Worm (Caenorhabditis elegans) whole organism, mixed stage, embryonic: ENCODE data around the gene skpo-3.

Source experiments
- bed-3 ChIP-seq: fragments of 200-800 bp; sonication (Bioruptor generic); optimal IDR thresholded peaks from 3 replicates; lab custom pipeline; 2018; ENCODE audit warnings: mild to moderate bottlenecking, missing genetic modification characterization, moderate library complexity, missing compliant biosample characterization
- ces-1 ChIP-seq: fragments of 150-350 bp; optimal IDR thresholded peaks from 2 replicates; lab custom pipeline; 2014; ENCODE audit warnings: missing biosample characterization, missing genetic modification reagents, missing genetic modification characterization
- elt-1 ChIP-seq: sonication (generic microtip); optimal IDR thresholded peaks from 2 replicates; lab custom pipeline; 2017; ENCODE audit warnings: missing genetic modification characterization, mild to moderate bottlenecking, missing compliant biosample characterization, antibody characterized with exemption, moderate library complexity, borderline replicate concordance; ENCODE audit not compliant: insufficient read depth
- elt-3 ChIP-seq: fragments of 150-350 bp; optimal IDR thresholded peaks from 2 replicates; lab custom pipeline; 2014; ENCODE audit warnings: missing biosample characterization, missing genetic modification characterization
- lin-13 ChIP-seq: fragments of 150-350 bp; optimal IDR thresholded peaks from 2 replicates; lab custom pipeline; 2014; ENCODE audit warnings: missing biosample characterization, missing genetic modification characterization
- lsy-2 ChIP-seq: fragments of 150-350 bp; optimal IDR thresholded peaks from 2 replicates; lab custom pipeline; 2014; ENCODE audit warnings: missing biosample characterization, missing genetic modification characterization
- mab-5 ChIP-seq: fragments of 150-350 bp; optimal IDR thresholded peaks from 2 replicates; lab custom pipeline; 2014; ENCODE audit warnings: missing biosample characterization, missing genetic modification characterization
- mep-1 ChIP-seq: fragments of 150-350 bp; optimal IDR thresholded peaks from 2 replicates; lab custom pipeline; 2017; ENCODE audit warnings: missing biosample characterization, missing genetic modification reagents, missing genetic modification characterization, inconsistent platforms
- nhr-12 ChIP-seq: fragments of 150-350 bp; optimal IDR thresholded peaks from 2 replicates; lab custom pipeline; 2014; ENCODE audit warnings: missing biosample characterization, missing genetic modification characterization
- nhr-237 ChIP-seq: fragments of 150-350 bp; optimal IDR thresholded peaks from 2 replicates; lab custom pipeline; 2014; ENCODE audit warnings: missing biosample characterization, missing genetic modification characterization
- pha-4 ChIP-seq: fragments of 150-350 bp; optimal IDR thresholded peaks from 2 replicates; lab custom pipeline; 2018; ENCODE audit warnings: missing biosample characterization, missing genetic modification reagents, missing genetic modification characterization
- snpc-4 ChIP-seq: fragments of 150-350 bp; optimal IDR thresholded peaks from 2 replicates; lab custom pipeline; 2014; ENCODE audit warnings: missing biosample characterization, missing genetic modification characterization
- unc-39 ChIP-seq: fragments of 150-350 bp; optimal IDR thresholded peaks from 2 replicates; lab custom pipeline; 2014; ENCODE audit warnings: missing biosample characterization, missing genetic modification characterization
- unc-62 ChIP-seq: fragments of 150-350 bp; optimal IDR thresholded peaks from 2 replicates; lab custom pipeline; 2014; ENCODE audit warnings: missing biosample characterization, missing genetic modification reagents, missing genetic modification characterization

DNA sequence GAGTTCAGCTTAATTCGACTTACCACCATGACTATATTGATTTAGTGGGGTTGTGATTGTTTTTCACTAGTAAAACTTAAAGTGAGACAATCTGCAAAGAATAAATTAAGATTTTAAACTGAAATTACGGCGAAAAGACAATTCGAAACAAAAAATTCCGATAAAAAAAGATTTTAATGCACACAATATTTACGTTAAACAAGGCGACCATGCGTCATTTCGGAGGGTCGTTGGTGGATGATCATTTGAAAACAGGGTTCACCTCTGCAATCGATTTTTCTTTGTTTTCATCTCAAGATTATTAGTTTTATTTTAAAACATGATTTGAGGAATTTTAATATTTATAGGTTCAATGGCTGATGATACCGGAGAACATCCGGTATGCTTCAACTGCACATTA lies 7.4 kb downstream of the skpo-3 start, which contains the start of gene lsm-4:
- TF ChIP-seq ces-1 (GFP tag; lab: Kevin White, UChicago) (no peak), snpc-4 (tag; lab: Kevin White, UChicago) (no peak), unc-62 (GFP tag; lab: Kevin White, UChicago) (no peak), elt-1 (tag; lab: Kevin White, UChicago) (no peak), nhr-237 (tag; lab: Kevin White, UChicago) (no peak), lsy-2 (tag; lab: Kevin White, UChicago) (no peak), unc-39 (tag; lab: Kevin White, UChicago) (no peak), mep-1 (no peak), mab-5 (no peak), nhr-12 (tag; lab: Kevin White, UChicago) (no peak), lin-13 (no peak), pha-4 (tag; lab: Kevin White, UChicago) (no peak), bed-3 (GFP tag; lab: Kevin White, UChicago) (no peak), elt-3 (tag; lab: Kevin White, UChicago) (no peak)
